Worm (Caenorhabditis elegans): Measurements from ENCODE around the gene ccch-2.
A peak's percentile ranks its signal among the peaks of the same experiment; 100 is the strongest.

Gene ccch-2

DNA sequence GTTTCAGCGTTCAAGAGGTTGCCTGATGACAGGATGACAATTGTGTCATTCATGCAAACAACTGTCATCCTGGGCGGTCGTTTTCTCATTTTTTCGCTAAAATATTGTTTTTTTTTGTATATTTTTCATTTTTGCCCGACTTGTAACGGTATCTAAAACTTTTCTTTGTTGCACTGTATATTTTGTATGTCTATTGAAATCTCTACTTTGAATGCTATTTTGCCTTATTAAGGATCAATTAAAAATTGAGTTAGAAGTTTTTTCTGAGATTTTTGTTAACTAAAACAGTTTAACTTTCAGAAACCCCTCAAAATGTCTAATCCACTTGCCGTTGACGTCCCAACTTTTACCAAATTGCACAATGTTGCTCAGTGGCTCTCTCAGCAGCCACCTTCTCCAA lies at the start of gene ccch-2:
Gene ccch-2 (plus strand): TSS at position 301 of the 400 bp plus-strand sequence.
- no peak for TF ChIP-seq unc-62 (GFP tag; optimal IDR thresholded peaks at IDR 0.05 in 1 of 2)
- TF ChIP-seq unc-62 (tag; optimal IDR thresholded peaks at IDR 0.05), result no peak
- no peak for TF ChIP-seq Y75B8A.6 (GFP tag; IDR thresholded peaks at IDR 0.05)
- no peak for TF ChIP-seq lin-39 (tag; optimal IDR thresholded peaks at IDR 0.05)
- no peak for TF ChIP-seq cey-2 (tag; optimal IDR thresholded peaks at IDR 0.05; ENCODE audit: borderline replicate concordance, insufficient read depth)
- no peak for TF ChIP-seq arid-1 (GFP tag; conservative IDR thresholded peaks at IDR 0.05)
- no peak for TF ChIP-seq jun-1 (tag; optimal IDR thresholded peaks at IDR 0.05)
- no peak for TF ChIP-seq unc-39 (tag; optimal IDR thresholded peaks at IDR 0.05)
- TF ChIP-seq ztf-11 (tag; optimal IDR thresholded peaks at IDR 0.05), result no peak
- no peak for TF ChIP-seq dpl-1 (GFP tag; optimal IDR thresholded peaks at IDR 0.05)
- no peak for TF ChIP-seq dve-1 (tag; optimal IDR thresholded peaks at IDR 0.05; ENCODE audit: insufficient read depth)
- TF ChIP-seq saeg-2 (GFP tag; IDR thresholded peaks at IDR 0.05), result no peak
- TF ChIP-seq egl-43 (GFP tag; IDR thresholded peaks at IDR 0.05), result no peak
- no peak for TF ChIP-seq spr-1 (tag; optimal IDR thresholded peaks at IDR 0.05)
- no peak for TF ChIP-seq ceh-28 (tag; optimal IDR thresholded peaks at IDR 0.05)
- no peak for TF ChIP-seq sdz-12 (GFP tag; optimal IDR thresholded peaks at IDR 0.05)
- no peak for TF ChIP-seq ama-1 (optimal IDR thresholded peaks at IDR 0.05)

DNA sequence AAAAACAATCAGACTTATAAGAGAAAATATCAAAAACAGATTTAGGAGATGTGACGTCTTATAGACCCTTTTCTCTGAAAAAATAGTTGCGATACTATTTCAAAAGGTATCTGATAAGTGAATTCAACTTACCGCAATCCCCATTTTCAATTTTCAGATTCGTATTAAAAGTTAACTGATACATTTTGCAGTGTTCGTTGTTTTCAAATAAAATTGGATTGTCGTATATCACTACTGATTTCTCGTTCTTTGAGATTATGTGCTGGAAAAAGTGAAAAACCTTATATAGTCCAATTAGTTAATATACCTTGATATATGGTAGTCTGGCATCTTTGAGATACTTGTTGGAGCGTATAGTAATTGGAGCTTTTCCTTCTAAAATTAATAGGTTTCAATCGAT lies 47.5 kb upstream of the ccch-2 start:
- TF ChIP-seq ceh-20 (GFP tag; IDR thresholded peaks at IDR 0.05), result no peak
- no peak for TF ChIP-seq ztf-11 (tag; optimal IDR thresholded peaks at IDR 0.05)
- peak in 1 of 2 experiments; percentile 90 for TF ChIP-seq unc-62 (GFP tag; optimal IDR thresholded peaks at IDR 0.05 in 1 of 2)
- TF ChIP-seq unc-62 (tag; optimal IDR thresholded peaks at IDR 0.05), result no peak

DNA sequence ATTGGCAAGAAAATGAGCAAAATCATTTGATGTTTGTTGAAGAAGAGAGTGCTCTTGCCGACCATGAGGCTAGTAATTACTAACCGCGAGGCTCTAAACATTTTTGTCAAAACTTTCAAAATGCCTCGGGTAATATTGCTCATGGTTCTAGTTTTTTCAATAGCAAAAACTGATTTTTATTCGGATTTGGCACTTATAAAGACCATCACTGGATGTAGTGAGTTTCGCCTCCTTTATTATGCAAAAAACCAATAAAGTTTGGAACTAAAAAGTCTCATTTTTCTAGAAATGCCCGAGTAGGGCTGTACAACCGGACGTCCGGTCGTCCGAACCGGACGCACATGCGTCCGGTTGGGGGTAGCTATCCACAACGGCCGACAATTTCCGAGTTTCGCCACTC lies 45.0 kb upstream of the ccch-2 start, which contains the start of the genes hpa-1 and irld-39:
Gene hpa-1 (minus strand): TSS at position 101 of the 400 bp plus-strand sequence.
Gene irld-39 (plus strand): TSS at position 121 of the 400 bp plus-strand sequence.
- TF ChIP-seq madf-5 (GFP tag; IDR thresholded peaks at IDR 0.05), result no peak
- TF ChIP-seq ztf-11 (tag; optimal IDR thresholded peaks at IDR 0.05), result no peak
- no peak for TF ChIP-seq hlh-30 (tag; optimal IDR thresholded peaks at IDR 0.05; ENCODE audit: insufficient read depth)
- no peak for TF ChIP-seq fos-1 (tag; optimal IDR thresholded peaks at IDR 0.05)
- TF ChIP-seq F10B5.3 (tag; optimal IDR thresholded peaks at IDR 0.05), result no peak
- TF ChIP-seq nhr-25 (tag; optimal IDR thresholded peaks at IDR 0.05; ENCODE audit: borderline replicate concordance, insufficient read depth), result no peak
- no peak for TF ChIP-seq skn-1 (tag; optimal IDR thresholded peaks at IDR 0.05)
- TF ChIP-seq mxl-2 (GFP tag; conservative IDR thresholded peaks at IDR 0.05), result no peak
- no peak for TF ChIP-seq nhr-76 (tag; optimal IDR thresholded peaks at IDR 0.05)
- no peak for TF ChIP-seq spr-1 (tag; optimal IDR thresholded peaks at IDR 0.05)
- TF ChIP-seq ceh-62 (tag; optimal IDR thresholded peaks at IDR 0.05), result no peak
- TF ChIP-seq spr-3 (GFP tag; optimal IDR thresholded peaks at IDR 0.05), result no peak
- no peak for TF ChIP-seq dpl-1 (GFP tag; optimal IDR thresholded peaks at IDR 0.05)

DNA sequence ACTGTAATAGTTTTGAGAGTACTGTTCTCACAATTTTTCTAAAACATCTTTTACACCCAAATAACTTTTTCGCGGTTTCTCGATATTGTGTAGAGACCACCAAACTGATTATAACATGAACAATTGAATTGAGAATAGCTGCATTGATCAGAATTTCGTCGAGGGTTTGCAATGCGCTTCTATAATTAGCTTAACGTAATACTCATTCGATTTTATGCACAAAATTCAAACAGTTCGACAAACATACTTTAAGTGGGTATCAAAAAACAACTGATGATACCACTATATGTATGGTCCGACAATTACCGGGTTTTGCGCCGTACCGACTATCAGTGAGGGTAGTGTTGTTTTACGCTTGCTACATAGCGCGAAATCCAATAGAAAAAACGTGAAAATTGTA lies 41.2 kb upstream of the ccch-2 start:
- no peak for TF ChIP-seq arid-1 (GFP tag; conservative IDR thresholded peaks at IDR 0.05)
- no peak for TF ChIP-seq lir-3 (tag; optimal IDR thresholded peaks at IDR 0.05)
- TF ChIP-seq tra-1 (GFP tag; IDR thresholded peaks at IDR 0.05), result no peak
- TF ChIP-seq zip-11 (GFP tag; IDR thresholded peaks at IDR 0.05), result no peak
- no peak for TF ChIP-seq gei-8 (GFP tag; optimal IDR thresholded peaks at IDR 0.05)
- TF ChIP-seq php-3 (GFP tag; IDR thresholded peaks at IDR 0.05), result no peak
- peak; percentile 64 for TF ChIP-seq snpc-1.2 (GFP tag; IDR thresholded peaks at IDR 0.05)
- no peak for TF ChIP-seq nhr-6 (tag; optimal IDR thresholded peaks at IDR 0.05)
